Worm (Caenorhabditis elegans) whole organism, young adult: ENCODE measurements around the gene Y119D3B.12.
A peak's percentile ranks its signal among the peaks of the same experiment; 100 is the strongest.

Source experiments
- B0019.2 ChIP-seq: fragments of 200-800 bp; sonication (Bioruptor generic); conservative IDR thresholded peaks from 2 replicates; pipeline ENCODE4 v1.3.6; 2022; ENCODE audit warnings: missing genetic modification reagents, missing genetic modification characterization, missing compliant biosample characterization
- B0035.1 ChIP-seq: sonication (generic microtip); optimal IDR thresholded peaks from 2 replicates; lab custom pipeline; 2016; ENCODE audit warnings: missing genetic modification characterization, mild to moderate bottlenecking, missing compliant biosample characterization, missing genotype, missing genetic modification reagents
- B0261.1 ChIP-seq: sonication (generic microtip); optimal IDR thresholded peaks from 2 replicates; lab custom pipeline; 2016; ENCODE audit warnings: mild to moderate bottlenecking, missing genetic modification characterization, moderate library complexity, missing compliant biosample characterization
- B0336.3 ChIP-seq: fragments of 200-800 bp; sonication (Bioruptor generic); IDR thresholded peaks from 2 replicates; pipeline ENCODE4 v1.3.6; 2022; ENCODE audit warnings: missing genetic modification characterization, missing compliant biosample characterization
- C17E4.6 ChIP-seq: fragments of 200-800 bp; sonication (Bioruptor generic); IDR thresholded peaks from 2 replicates; pipeline ENCODE4 v1.3.6; 2022; ENCODE audit warnings: missing genetic modification reagents, missing genetic modification characterization, missing compliant biosample characterization
- D2030.7 ChIP-seq: fragments of 200-800 bp; sonication (Bioruptor generic); IDR thresholded peaks from 2 replicates; pipeline ENCODE4 v1.3.6; 2022; ENCODE audit warnings: missing genetic modification reagents, missing genetic modification characterization, missing compliant biosample characterization
- F39B2.1 ChIP-seq: fragments of 200-800 bp; sonication (Bioruptor generic); IDR thresholded peaks from 2 replicates; pipeline ENCODE4 v1.3.6; 2022; ENCODE audit warnings: missing genetic modification reagents, missing genetic modification characterization, missing compliant biosample characterization
- F49E8.2 ChIP-seq: sonication (generic microtip); optimal IDR thresholded peaks from 3 replicates; lab custom pipeline; 2017; ENCODE audit warnings: missing genetic modification characterization, mild to moderate bottlenecking, missing compliant biosample characterization, antibody characterized with exemption, moderate library complexity; ENCODE audit not compliant: insufficient read depth
- F57C9.4 ChIP-seq: sonication (generic microtip); optimal IDR thresholded peaks from 2 replicates; lab custom pipeline; 2017; ENCODE audit warnings: mild to moderate bottlenecking, missing genetic modification characterization, missing compliant biosample characterization
- K11D2.4 ChIP-seq: fragments of 200-800 bp; sonication (Bioruptor generic); IDR thresholded peaks from 2 replicates; pipeline ENCODE4 v1.3.6; 2022; ENCODE audit warnings: missing genetic modification reagents, missing genetic modification characterization, missing compliant biosample characterization
- T26A5.8 ChIP-seq: sonication (generic microtip); optimal IDR thresholded peaks from 2 replicates; lab custom pipeline; 2016; ENCODE audit warnings: missing genetic modification characterization, missing compliant biosample characterization
- Y53F4B.3 ChIP-seq: fragments of 200-800 bp; sonication (Bioruptor generic); IDR thresholded peaks from 2 replicates; pipeline ENCODE4 v1.3.6; 2022; ENCODE audit warnings: missing genetic modification reagents, missing genetic modification characterization, missing compliant biosample characterization
- Y56A3A.18 ChIP-seq: fragments of 200-800 bp; sonication (Bioruptor generic); IDR thresholded peaks from 2 replicates; pipeline ENCODE4 v1.3.6; 2022; ENCODE audit warnings: missing genetic modification reagents, missing genetic modification characterization, missing compliant biosample characterization
- Y67H2A.10 ChIP-seq: fragments of 200-800 bp; sonication (Bioruptor generic); conservative IDR thresholded peaks from 2 replicates; pipeline ENCODE4 v1.3.6; 2022; ENCODE audit warnings: missing genetic modification reagents, missing genetic modification characterization, missing compliant biosample characterization
- Y95B8A.8 ChIP-seq: fragments of 200-800 bp; sonication (Bioruptor generic); IDR thresholded peaks from 2 replicates; pipeline ENCODE4 v1.3.6; 2022; ENCODE audit warnings: missing genetic modification reagents, missing genetic modification characterization, missing compliant biosample characterization
- aptf-3 ChIP-seq: fragments of 200-800 bp; sonication (Bioruptor generic); IDR thresholded peaks from 2 replicates; pipeline ENCODE4 v1.3.6; 2022; ENCODE audit warnings: missing genetic modification characterization, missing compliant biosample characterization
- attf-3 ChIP-seq: fragments of 200-800 bp; sonication (Bioruptor generic); conservative IDR thresholded peaks from 2 replicates; pipeline ENCODE4 v1.3.6; 2022; ENCODE audit warnings: missing genetic modification reagents, missing genetic modification characterization, missing compliant biosample characterization
- attf-6 ChIP-seq: fragments of 200-800 bp; sonication (Bioruptor generic); IDR thresholded peaks from 2 replicates; pipeline ENCODE4 v1.3.6; 2022; ENCODE audit warnings: missing genetic modification reagents, missing genetic modification characterization, missing compliant biosample characterization
- ccch-3 ChIP-seq: fragments of 200-800 bp; sonication (Bioruptor generic); optimal IDR thresholded peaks from 2 replicates; lab custom pipeline; 2018; ENCODE audit warnings: mild to moderate bottlenecking, missing genetic modification characterization, missing compliant biosample characterization
- cebp-1 ChIP-seq, 2 experiments: fragments of 200-800 bp in 1 of 2; sonication (Bioruptor generic) in 1 of 2; sonication (generic microtip) in 1 of 2; IDR thresholded peaks in 1 of 2; optimal IDR thresholded peaks in 1 of 2; 2 replicates each; pipeline versions ENCODE4 v1.3.6 to Lab custom; 2017 to 2022; ENCODE audit warnings: missing compliant biosample characterization in 2 of 2, missing genetic modification characterization in 2 of 2, mild to moderate bottlenecking in 1 of 2, missing genetic modification reagents in 1 of 2, moderate library complexity in 1 of 2
- cebp-2 ChIP-seq: fragments of 200-800 bp; sonication (Bioruptor generic); IDR thresholded peaks from 2 replicates; pipeline ENCODE4 v1.3.6; 2022; ENCODE audit warnings: missing genetic modification characterization, missing compliant biosample characterization
- ceh-79 ChIP-seq: sonication (generic microtip); optimal IDR thresholded peaks from 2 replicates; lab custom pipeline; 2017; ENCODE audit warnings: mild to moderate bottlenecking, missing genetic modification characterization, missing compliant biosample characterization
- chd-7 ChIP-seq: sonication (generic microtip); optimal IDR thresholded peaks from 2 replicates; lab custom pipeline; 2016; ENCODE audit warnings: mild to moderate bottlenecking, missing genetic modification characterization, moderate library complexity, missing compliant biosample characterization
- efl-1 ChIP-seq: fragments of 150-350 bp; optimal IDR thresholded peaks from 2 replicates; lab custom pipeline; 2014; ENCODE audit warnings: missing biosample characterization, missing genetic modification reagents, missing genetic modification characterization
- egl-18 ChIP-seq: fragments of 200-800 bp; sonication (Bioruptor generic); IDR thresholded peaks from 2 replicates; pipeline ENCODE4 v1.3.6; 2022; ENCODE audit warnings: missing genetic modification reagents, missing genetic modification characterization, missing compliant biosample characterization
- ets-4 ChIP-seq: fragments of 200-800 bp; sonication (Bioruptor generic); optimal IDR thresholded peaks from 2 replicates; lab custom pipeline; 2018; ENCODE audit warnings: mild to moderate bottlenecking, missing genetic modification characterization, missing compliant biosample characterization
- fkh-3 ChIP-seq: sonication (generic microtip); optimal IDR thresholded peaks from 2 replicates; lab custom pipeline; 2016; ENCODE audit warnings: mild to moderate bottlenecking, missing genetic modification characterization, missing compliant biosample characterization
- gei-17 ChIP-seq: fragments of 200-800 bp; sonication (Bioruptor generic); optimal IDR thresholded peaks from 2 replicates; lab custom pipeline; 2018; ENCODE audit warnings: mild to moderate bottlenecking, missing genetic modification characterization, missing compliant biosample characterization
- hmg-1.2 ChIP-seq: fragments of 200-800 bp; sonication (Bioruptor generic); IDR thresholded peaks from 2 replicates; pipeline ENCODE4 v1.3.6; 2022; ENCODE audit warnings: missing genetic modification reagents, missing genetic modification characterization, missing compliant biosample characterization
- hsf-1 ChIP-seq: fragments of 200-800 bp; sonication (Bioruptor generic); IDR thresholded peaks from 2 replicates; pipeline ENCODE4 v1.3.6; 2022; ENCODE audit warnings: missing genetic modification reagents, missing genetic modification characterization, missing compliant biosample characterization
- lag-1 ChIP-seq: fragments of 200-800 bp; sonication (Bioruptor generic); IDR thresholded peaks from 2 replicates; pipeline ENCODE4 v1.3.6; 2022; ENCODE audit warnings: missing genetic modification reagents, missing genetic modification characterization, missing compliant biosample characterization
- lin-35 ChIP-seq, 3 experiments: fragments of 150-350 bp in 2 of 3; sonication (generic microtip) in 1 of 3; optimal IDR thresholded peaks; 2 replicates each; lab custom pipeline; 2014 to 2018; ENCODE audit warnings: missing biosample characterization in 3 of 3, missing genetic modification characterization in 3 of 3, missing genetic modification reagents in 3 of 3
- lin-54 ChIP-seq: fragments of 200-800 bp; sonication (Bioruptor generic); optimal IDR thresholded peaks from 2 replicates; lab custom pipeline; 2018; ENCODE audit warnings: mild to moderate bottlenecking, missing genetic modification characterization, missing compliant biosample characterization
- madf-6 ChIP-seq: fragments of 200-800 bp; sonication (Bioruptor generic); IDR thresholded peaks from 2 replicates; pipeline ENCODE4 v1.3.6; 2022; ENCODE audit warnings: missing genetic modification reagents, missing genetic modification characterization, missing compliant biosample characterization
- mcd-1 ChIP-seq: fragments of 200-800 bp; sonication (Bioruptor generic); IDR thresholded peaks from 2 replicates; pipeline ENCODE4 v1.3.6; 2022; ENCODE audit warnings: missing genetic modification reagents, missing genetic modification characterization, missing compliant biosample characterization
- mxl-1 ChIP-seq: sonication (generic microtip); optimal IDR thresholded peaks from 2 replicates; lab custom pipeline; 2016; ENCODE audit warnings: missing genetic modification characterization, missing compliant biosample characterization
- nhr-179 ChIP-seq: sonication (generic microtip); optimal IDR thresholded peaks from 2 replicates; lab custom pipeline; 2016; ENCODE audit warnings: mild to moderate bottlenecking, missing genetic modification characterization, missing compliant biosample characterization
- nhr-80 ChIP-seq: sonication (generic microtip); optimal IDR thresholded peaks from 2 replicates; lab custom pipeline; 2016; ENCODE audit warnings: missing genetic modification characterization, missing compliant biosample characterization
- pha-4 ChIP-seq: fragments of 150-350 bp; sonication (generic microtip); optimal IDR thresholded peaks from 2 replicates; lab custom pipeline; 2014; ENCODE audit warnings: missing biosample characterization, missing genetic modification reagents, missing genetic modification characterization
- rcor-1 ChIP-seq: fragments of 200-800 bp; sonication (Bioruptor generic); IDR thresholded peaks from 2 replicates; pipeline ENCODE4 v1.3.6; 2022; ENCODE audit warnings: missing genetic modification reagents, missing genetic modification characterization, missing compliant biosample characterization
- sea-2 ChIP-seq: fragments of 200-800 bp; sonication (Bioruptor generic); IDR thresholded peaks from 2 replicates; pipeline ENCODE4 v1.3.6; 2022; ENCODE audit warnings: missing genetic modification characterization, missing compliant biosample characterization
- snpc-1.1 ChIP-seq: sonication (generic microtip); optimal IDR thresholded peaks from 2 replicates; lab custom pipeline; 2017; ENCODE audit warnings: missing genetic modification characterization, mild to moderate bottlenecking, missing compliant biosample characterization, antibody characterized with exemption, moderate library complexity, missing genotype, missing genetic modification reagents; ENCODE audit not compliant: insufficient read depth
- snpc-1.3 ChIP-seq: sonication (generic microtip); optimal IDR thresholded peaks from 2 replicates; lab custom pipeline; 2017; ENCODE audit warnings: missing genetic modification characterization, mild to moderate bottlenecking, missing compliant biosample characterization, antibody characterized with exemption, moderate library complexity, missing genotype, missing genetic modification reagents; ENCODE audit not compliant: insufficient read depth
- snpc-3.4 ChIP-seq: sonication (generic microtip); optimal IDR thresholded peaks from 2 replicates; lab custom pipeline; 2017; ENCODE audit warnings: missing genetic modification characterization, mild to moderate bottlenecking, missing compliant biosample characterization, antibody characterized with exemption, moderate library complexity, missing genotype, missing genetic modification reagents
- tlf-1 ChIP-seq: fragments of 200-800 bp; sonication (Bioruptor generic); optimal IDR thresholded peaks from 2 replicates; lab custom pipeline; 2018; ENCODE audit warnings: mild to moderate bottlenecking, missing genetic modification characterization, missing compliant biosample characterization
- ztf-18 ChIP-seq: sonication (generic microtip); optimal IDR thresholded peaks from 2 replicates; lab custom pipeline; 2016; ENCODE audit warnings: missing genotype, mild to moderate bottlenecking, missing genetic modification characterization, missing compliant biosample characterization
- ztf-25 ChIP-seq: fragments of 200-800 bp; sonication (Bioruptor generic); IDR thresholded peaks from 2 replicates; pipeline ENCODE4 v1.3.6; 2022; ENCODE audit warnings: missing genetic modification reagents, missing genetic modification characterization, missing compliant biosample characterization
- ztf-26 ChIP-seq: sonication (generic microtip); optimal IDR thresholded peaks from 2 replicates; lab custom pipeline; 2017; ENCODE audit warnings: missing genetic modification characterization, missing compliant biosample characterization

Gene Y119D3B.12

DNA sequence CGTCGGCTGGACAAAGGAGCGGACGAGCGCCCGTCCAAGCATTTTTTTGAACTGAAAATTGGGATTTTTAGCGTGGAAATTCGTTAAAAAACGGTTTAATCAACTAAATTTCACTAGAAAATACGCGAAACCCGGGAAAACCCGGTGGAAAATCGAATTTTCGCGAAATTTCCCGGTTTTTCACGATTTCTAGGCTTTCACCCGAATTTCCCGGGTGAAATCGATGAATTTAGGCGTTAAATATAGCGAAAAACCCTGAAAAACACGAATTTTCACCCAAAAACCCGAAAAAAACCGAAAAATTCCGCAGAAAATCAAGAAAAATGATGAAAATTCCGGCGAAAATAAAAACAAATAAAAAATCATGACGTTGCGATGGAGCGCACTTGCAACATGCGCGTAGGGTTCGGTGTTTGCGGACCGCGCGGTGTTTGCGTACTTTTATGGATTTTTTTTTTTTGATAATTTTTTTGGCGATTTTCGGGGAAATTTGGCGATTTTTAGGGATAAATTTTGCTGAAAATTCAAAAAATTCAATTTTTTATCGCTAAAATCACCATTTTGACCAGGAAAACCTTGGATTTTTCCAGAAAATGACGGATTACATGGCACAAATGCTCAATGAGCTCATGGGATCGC lies at the start of gene Y119D3B.12, which contains the start of gene mrpl-45:
TSS of gene Y119D3B.12 (plus strand) at position 589 of the 639 bp plus-strand sequence.
TSS of gene mrpl-45 (minus strand) at position 51 of the 639 bp plus-strand sequence.
- peak; percentile 53 for TF ChIP-seq efl-1
- TF ChIP-seq lin-54, result peak; percentile 77
- TF ChIP-seq mxl-1 (tag; lab: Kevin White, UChicago), result no peak
- no peak for TF ChIP-seq C17E4.6 (GFP tag; lab: Robert Waterston, UW)
- peak; percentile 42 for TF ChIP-seq rcor-1 (GFP tag; lab: Robert Waterston, UW)
- TF ChIP-seq hmg-1.2 (GFP tag; lab: Robert Waterston, UW), result peak; percentile 56
- TF ChIP-seq ztf-18 (tag; lab: Kevin White, UChicago), result no peak
- no peak for TF ChIP-seq hsf-1
- peak; percentile 63 for TF ChIP-seq snpc-1.3 (tag; lab: Kevin White, UChicago)
- peak; percentile 29 for TF ChIP-seq gei-17 (GFP tag; lab: Kevin White, UChicago)
- no peak for TF ChIP-seq ceh-79
- no peak for TF ChIP-seq B0035.1 (tag; lab: Kevin White, UChicago)
- no peak for TF ChIP-seq lag-1 (GFP tag; lab: Robert Waterston, UW)
- TF ChIP-seq pha-4, result no peak
- TF ChIP-seq Y53F4B.3, result no peak
- peak; percentile 73 for TF ChIP-seq D2030.7 (GFP tag; lab: Robert Waterston, UW)
- TF ChIP-seq lin-35 (GFP tag; optimal IDR thresholded peaks at IDR 0.05; lab: Kevin White, UChicago), result peak in 1 of 3 experiments; percentile 71
- no peak for TF ChIP-seq Y56A3A.18
- TF ChIP-seq K11D2.4 (GFP tag; lab: Robert Waterston, UW), result peak; percentile 74
- peak; percentile 43 for TF ChIP-seq snpc-3.4 (tag; lab: Kevin White, UChicago)
- TF ChIP-seq attf-6 (GFP tag; lab: Robert Waterston, UW), result no peak
- no peak for TF ChIP-seq snpc-1.1 (tag; lab: Kevin White, UChicago)
- no peak for TF ChIP-seq T26A5.8 (tag; lab: Kevin White, UChicago)
- no peak for TF ChIP-seq attf-3 (GFP tag; lab: Robert Waterston, UW)
- TF ChIP-seq ztf-26 (tag; lab: Kevin White, UChicago), result no peak
- TF ChIP-seq B0261.1, result no peak
- no peak for TF ChIP-seq F39B2.1
- TF ChIP-seq sea-2 (GFP tag; lab: Robert Waterston, UW), result no peak
- TF ChIP-seq Y67H2A.10, result no peak
- no peak for TF ChIP-seq fkh-3 (tag; lab: Kevin White, UChicago)
- no peak for TF ChIP-seq F57C9.4 (tag; lab: Kevin White, UChicago)
- TF ChIP-seq ets-4, result no peak
- TF ChIP-seq ztf-25 (GFP tag; lab: Robert Waterston, UW), result no peak
- TF ChIP-seq cebp-1 (GFP tag; IDR thresholded peaks at IDR 0.05; lab: Robert Waterston, UW), result no peak
- TF ChIP-seq cebp-1 (tag; optimal IDR thresholded peaks at IDR 0.05; lab: Kevin White, UChicago), result peak; percentile 68
- peak; percentile 11 for TF ChIP-seq nhr-80 (tag; lab: Kevin White, UChicago)
- TF ChIP-seq F49E8.2 (tag; lab: Kevin White, UChicago), result no peak
- TF ChIP-seq mcd-1 (GFP tag; lab: Robert Waterston, UW), result peak; percentile 99
- no peak for TF ChIP-seq nhr-179 (tag; lab: Kevin White, UChicago)
- no peak for TF ChIP-seq egl-18 (GFP tag; lab: Robert Waterston, UW)
- no peak for TF ChIP-seq Y95B8A.8
- TF ChIP-seq chd-7 (tag; lab: Kevin White, UChicago), result no peak
- peak; percentile 17 for TF ChIP-seq tlf-1 (GFP tag; lab: Kevin White, UChicago)
- TF ChIP-seq aptf-3 (GFP tag; lab: Robert Waterston, UW), result no peak
- TF ChIP-seq ccch-3 (GFP tag; lab: Kevin White, UChicago), result no peak
- 0 out of 2 replicates have a peak, but pooled peaks have one; percentile 49 for TF ChIP-seq B0336.3 (GFP tag; lab: Robert Waterston, UW)
- TF ChIP-seq B0019.2 (GFP tag; lab: Robert Waterston, UW), result no peak
- peak; percentile 52; the same call in 1 of the 2 replicates for TF ChIP-seq madf-6 (GFP tag; lab: Robert Waterston, UW)
- TF ChIP-seq cebp-2, result no peak
